Fruit fly (Drosophila melanogaster): ENCODE results near the gene CG14448.

The CG14448 gene

DNA sequence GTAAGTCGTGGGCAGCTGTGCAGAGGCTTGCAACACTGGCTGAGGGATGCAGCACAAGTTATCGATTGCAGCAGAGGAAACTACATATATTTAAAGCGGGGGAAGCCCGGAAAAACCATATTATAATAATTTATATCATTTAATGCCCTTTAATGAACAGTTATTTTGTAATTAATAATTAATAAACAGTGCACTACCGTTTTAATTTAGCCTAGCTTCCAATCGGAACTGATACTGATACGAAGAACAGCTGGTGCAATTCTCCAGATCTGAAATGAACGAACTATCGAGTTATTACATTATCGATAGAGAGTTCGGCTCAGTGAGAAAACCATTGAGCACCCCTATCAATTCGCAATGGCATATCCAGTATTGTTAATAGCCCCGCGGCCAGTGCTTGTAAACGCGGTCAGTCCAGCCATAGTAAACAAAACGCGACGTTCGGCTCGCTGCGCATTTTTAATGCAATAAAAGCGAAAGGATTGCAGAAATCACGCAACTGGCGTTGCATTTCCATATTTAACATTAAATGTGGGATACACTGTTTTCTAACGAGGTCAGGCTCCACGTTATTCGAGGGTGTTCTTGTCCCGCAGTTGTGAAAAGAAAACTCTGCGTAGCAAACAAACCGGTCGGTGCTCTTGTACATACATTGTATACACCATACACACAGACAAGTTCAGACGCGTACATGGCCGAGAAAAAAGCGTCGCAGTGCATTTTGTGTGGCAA is 46.7 kb upstream of the CG14448 start, which contains the start of gene CG7369 (continued):
- TF ChIP-seq CG11093 (GFP tag; IDR thresholded peaks at IDR 0.05), result peak; percentile 66; the same call in 2 of the 3 replicates
- peak; percentile 57; the same call in 1 of the 2 replicates for TF ChIP-seq peb (GFP tag; IDR thresholded peaks at IDR 0.05)
- TF ChIP-seq CG10431 (GFP tag; optimal IDR thresholded peaks at IDR 0.05), result peak; percentile 73
- TF ChIP-seq CG32532 (GFP tag; IDR thresholded peaks at IDR 0.05), result peak; percentile 83
- peak; percentile 83 to 88 for TF ChIP-seq dpn (GFP tag; optimal IDR thresholded peaks at IDR 0.05)
- TF ChIP-seq sug (tag; optimal IDR thresholded peaks at IDR 0.05), result peak; percentile 88
- peak; percentile 59; the same call in 1 of the 2 replicates for TF ChIP-seq CG11247 (GFP tag; IDR thresholded peaks at IDR 0.05)
- peak; percentile 34 for TF ChIP-seq ftz-f1 (GFP tag; optimal IDR thresholded peaks at IDR 0.05)
- TF ChIP-seq trem (tag; optimal IDR thresholded peaks at IDR 0.05), result peak; percentile 60
- TF ChIP-seq ac (GFP tag; optimal IDR thresholded peaks at IDR 0.05), result no peak
- TF ChIP-seq z (GFP tag; IDR thresholded peaks at IDR 0.05), result no peak
- TF ChIP-seq CG7372 (GFP tag; IDR thresholded peaks at IDR 0.05), result peak; percentile 82
- TF ChIP-seq grau (tag; optimal IDR thresholded peaks at IDR 0.05), result peak; percentile 80
- peak; percentile 63 for TF ChIP-seq twi (tag; optimal IDR thresholded peaks at IDR 0.05)
- TF ChIP-seq dmrt11E (tag; optimal IDR thresholded peaks at IDR 0.05), result peak; percentile 72
- peak; percentile 74 for TF ChIP-seq onecut (GFP tag; IDR thresholded peaks at IDR 0.05)
- peak; percentile 45; the same call in 1 of the 2 replicates for TF ChIP-seq Awh (GFP tag; IDR thresholded peaks at IDR 0.05)
- TF ChIP-seq CG6791 (GFP tag; IDR thresholded peaks at IDR 0.05; ENCODE audit: partially characterized antibody), result peak; percentile 57; the same call in 2 of the 3 replicates
- peak in 1 of 3 experiments; percentile 71 for TF ChIP-seq lola (GFP tag; optimal IDR thresholded peaks at IDR 0.05)
- peak; percentile 70 for TF ChIP-seq CG1529 (GFP tag; optimal IDR thresholded peaks at IDR 0.05)
- TF ChIP-seq CG13775 (GFP tag; optimal IDR thresholded peaks at IDR 0.05), result peak; percentile 92
- TF ChIP-seq Dek (tag; optimal IDR thresholded peaks at IDR 0.05), result peak; percentile 82
- peak; percentile 95 for TF ChIP-seq p53 (GFP tag; optimal IDR thresholded peaks at IDR 0.05)
- no peak for TF ChIP-seq CG10321 (GFP tag; IDR thresholded peaks at IDR 0.05)
- TF ChIP-seq CG9932 (GFP tag; IDR thresholded peaks at IDR 0.05), result peak; percentile 91
- peak; percentile 62 for TF ChIP-seq seq (GFP tag; IDR thresholded peaks at IDR 0.05)
- TF ChIP-seq MTF-1 (GFP tag; optimal IDR thresholded peaks at IDR 0.05; ENCODE audit: borderline replicate concordance), result peak; percentile 37
- no peak for TF ChIP-seq h (optimal IDR thresholded peaks at IDR 0.05)
- peak; percentile 80 for TF ChIP-seq Dad (GFP tag; optimal IDR thresholded peaks at IDR 0.05)
- TF ChIP-seq CG13424 (tag; optimal IDR thresholded peaks at IDR 0.05), result peak; percentile 81
- no peak for TF ChIP-seq bowl (GFP tag; IDR thresholded peaks at IDR 0.05)
- peak; percentile 34 to 81 for TF ChIP-seq crp (GFP tag; optimal IDR thresholded peaks at IDR 0.05)
- peak; percentile 36 for TF ChIP-seq Camta (GFP tag; optimal IDR thresholded peaks at IDR 0.05)
- TF ChIP-seq Fer2 (tag; optimal IDR thresholded peaks at IDR 0.05), result peak; percentile 70
- TF ChIP-seq yki (optimal IDR thresholded peaks at IDR 0.05), result no peak
- peak; percentile 76 for TF ChIP-seq CG17186 (GFP tag; optimal IDR thresholded peaks at IDR 0.05)
- no peak for TF ChIP-seq aop (GFP tag; IDR thresholded peaks at IDR 0.05)
- peak; percentile 72 to 74 for TF ChIP-seq Hr51 (GFP tag; optimal IDR thresholded peaks at IDR 0.05)
- TF ChIP-seq BEAF-32 (GFP tag; optimal IDR thresholded peaks at IDR 0.05), result peak; percentile 91
- peak; percentile 74; the same call in 2 of the 3 replicates for TF ChIP-seq H15 (GFP tag; IDR thresholded peaks at IDR 0.05)
- peak; percentile 78 for TF ChIP-seq CG31441 (GFP tag; IDR thresholded peaks at IDR 0.05)
- peak; percentile 50; the same call in 1 of the 2 replicates for TF ChIP-seq Bgb (GFP tag; IDR thresholded peaks at IDR 0.05; ENCODE audit: partially characterized antibody)
- peak; percentile 55; the same call in 1 of the 2 replicates for TF ChIP-seq Doc2 (GFP tag; IDR thresholded peaks at IDR 0.05)
- TF ChIP-seq lilli (GFP tag; optimal IDR thresholded peaks at IDR 0.05), result peak; percentile 92
- peak; percentile 42 for TF ChIP-seq CG3163 (GFP tag; optimal IDR thresholded peaks at IDR 0.05)
- peak; percentile 88 for TF ChIP-seq HmgZ (tag; optimal IDR thresholded peaks at IDR 0.05)
- TF ChIP-seq CG14667 (GFP tag; IDR thresholded peaks at IDR 0.05), result peak; percentile 65; the same call in 1 of the 2 replicates
- peak; percentile 58 for TF ChIP-seq Hr39 (optimal IDR thresholded peaks at IDR 0.05)
- TF ChIP-seq CG4424 (GFP tag; optimal IDR thresholded peaks at IDR 0.05), result peak; percentile 90

Measured in whole organism, embryonic.